Worm (Caenorhabditis elegans) whole organism, L4 larva: ENCODE measurements around the gene H14A12.5.

Source experiments
- ceh-82 ChIP-seq: sonication (generic microtip); optimal IDR thresholded peaks from 2 replicates; lab custom pipeline; 2017; ENCODE audit warnings: missing biosample characterization, missing genetic modification characterization
- dmd-9 ChIP-seq: fragments of 200-800 bp; sonication (Bioruptor generic); IDR thresholded peaks from 2 replicates; pipeline ENCODE4 v1.3.6; 2022; ENCODE audit warnings: missing genetic modification reagents, missing genetic modification characterization, missing compliant biosample characterization
- fkh-10 ChIP-seq: fragments of 150-350 bp; optimal IDR thresholded peaks from 2 replicates; lab custom pipeline; 2014; ENCODE audit warnings: missing biosample characterization, missing genetic modification reagents, missing genetic modification characterization
- mep-1 ChIP-seq: fragments of 150-350 bp; sonication (generic microtip); optimal IDR thresholded peaks from 3 replicates; lab custom pipeline; 2014; ENCODE audit warnings: missing biosample characterization, missing genetic modification characterization
- nhr-237 ChIP-seq: sonication (generic microtip); optimal IDR thresholded peaks from 2 replicates; lab custom pipeline; 2017; ENCODE audit warnings: missing biosample characterization, missing genetic modification characterization
- nhr-48 ChIP-seq: sonication (generic microtip); optimal IDR thresholded peaks from 2 replicates; lab custom pipeline; 2016; ENCODE audit warnings: mild to moderate bottlenecking, missing genetic modification characterization, missing compliant biosample characterization
- nhr-6 ChIP-seq: fragments of 150-350 bp; optimal IDR thresholded peaks from 2 replicates; lab custom pipeline; 2014; ENCODE audit warnings: missing biosample characterization, missing genetic modification characterization
- pha-4 ChIP-seq, 2 experiments: fragments of 150-350 bp in 1 of 2; fragments of 200-800 bp in 1 of 2; sonication (Bioruptor generic) in 1 of 2; IDR thresholded peaks in 1 of 2; optimal IDR thresholded peaks in 1 of 2; 2 replicates each; pipeline versions ENCODE4 v1.3.6 to Lab custom; 2014 to 2022; ENCODE audit warnings: missing genetic modification characterization in 2 of 2, missing genetic modification reagents in 2 of 2, missing biosample characterization in 1 of 2, missing compliant biosample characterization in 1 of 2
- skn-1 ChIP-seq: fragments of 150-350 bp; optimal IDR thresholded peaks from 2 replicates; lab custom pipeline; 2014; ENCODE audit warnings: missing biosample characterization, missing genetic modification characterization
- snpc-4 ChIP-seq: fragments of 150-350 bp; optimal IDR thresholded peaks from 2 replicates; lab custom pipeline; 2014; ENCODE audit warnings: missing biosample characterization, missing genetic modification characterization
- unc-39 ChIP-seq: sonication (generic microtip); optimal IDR thresholded peaks from 2 replicates; lab custom pipeline; 2017; ENCODE audit warnings: missing biosample characterization, missing genetic modification characterization

DNA sequence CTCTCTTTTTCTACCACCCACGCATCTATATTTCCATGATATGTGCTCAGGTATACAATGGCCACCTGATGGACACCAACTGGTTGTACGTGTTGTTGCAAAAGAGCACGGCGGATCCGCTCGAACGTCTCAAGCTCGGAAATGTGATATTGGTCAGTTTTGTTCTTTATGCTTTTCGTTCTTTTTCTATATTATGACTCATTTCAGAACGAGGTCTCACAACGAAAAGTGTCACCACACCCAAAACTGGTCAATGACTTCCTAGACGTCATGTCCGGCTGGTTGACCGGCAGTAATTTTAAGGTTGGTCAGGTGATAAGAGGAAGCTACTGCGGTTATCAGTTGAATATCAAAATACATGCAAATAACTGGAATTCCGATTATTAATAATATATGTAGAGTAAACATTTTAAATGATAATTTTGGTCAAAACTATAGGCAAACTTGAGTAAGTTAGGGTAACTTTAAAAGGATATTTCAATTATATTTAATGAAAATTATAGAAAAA lies 39.3 kb upstream of the H14A12.5 start, which contains the start of gene cls-1:
- TF ChIP-seq snpc-4 (tag; lab: Kevin White, UChicago) (no peak), fkh-10 (GFP tag; lab: Kevin White, UChicago) (no peak), unc-39 (tag; lab: Kevin White, UChicago) (no peak), ceh-82 (tag; lab: Kevin White, UChicago) (no peak), pha-4 (GFP tag; IDR thresholded peaks at IDR 0.05; lab: Robert Waterston, UW) (no peak), pha-4 (tag; optimal IDR thresholded peaks at IDR 0.05; lab: Kevin White, UChicago) (no peak), nhr-48 (tag; lab: Kevin White, UChicago) (no peak), skn-1 (no peak), mep-1 (tag; lab: Kevin White, UChicago) (no peak), dmd-9 (GFP tag; lab: Robert Waterston, UW) (no peak), nhr-237 (tag; lab: Kevin White, UChicago) (no peak), nhr-6 (tag; lab: Kevin White, UChicago) (no peak)
